Fruit fly (Drosophila melanogaster) whole organism, embryonic: ENCODE results near the gene CG14423.

ENCODE experiments used
- Blimp-1 ChIP-seq: fragments of 200-800 bp; sonication (Bioruptor generic); optimal IDR thresholded peaks from 3 replicates; lab custom pipeline; 2018; ENCODE audit warnings: missing biosample characterization, missing genetic modification characterization, mild to moderate bottlenecking, moderate library complexity, missing genetic modification reagents
- CG10147 ChIP-seq: fragments of 200-800 bp; sonication (Bioruptor generic); optimal IDR thresholded peaks from 2 replicates; lab custom pipeline; 2019; ENCODE audit warnings: missing biosample characterization, mild to moderate bottlenecking, missing genetic modification characterization, moderate library complexity
- CG11504 ChIP-seq: fragments of 200-800 bp; sonication (Bioruptor generic); optimal IDR thresholded peaks from 3 replicates; lab custom pipeline; 2019; ENCODE audit warnings: missing biosample characterization, mild to moderate bottlenecking, missing genetic modification characterization, moderate library complexity
- CG12659 ChIP-seq: fragments of 200-800 bp; sonication (Bioruptor generic); optimal IDR thresholded peaks from 3 replicates; lab custom pipeline; 2017; ENCODE audit warnings: mild to moderate bottlenecking, missing biosample characterization, missing genetic modification reagents, missing genetic modification characterization
- CG13624 ChIP-seq: fragments of 200-800 bp; sonication (Bioruptor generic); optimal IDR thresholded peaks from 2 replicates; lab custom pipeline; 2016; ENCODE audit warnings: missing biosample characterization, missing genetic modification characterization
- CG14441 ChIP-seq: fragments of 200-800 bp; sonication (Bioruptor generic); IDR thresholded peaks from 2 replicates; pipeline ENCODE4 v1.3.6; 2022; ENCODE audit warnings: missing biosample characterization, missing genetic modification characterization
- CG17359 ChIP-seq: fragments of 200-800 bp; sonication (Bioruptor generic); optimal IDR thresholded peaks from 3 replicates; lab custom pipeline; 2018; ENCODE audit warnings: missing biosample characterization, mild to moderate bottlenecking, missing genetic modification characterization, moderate library complexity
- CG17385 ChIP-seq: fragments of 200-800 bp; sonication (Bioruptor generic); optimal IDR thresholded peaks from 3 replicates; lab custom pipeline; 2018; ENCODE audit warnings: missing biosample characterization, mild to moderate bottlenecking, missing genetic modification characterization
- CG18599 ChIP-seq: fragments of 200-800 bp; sonication (Bioruptor generic); optimal IDR thresholded peaks from 3 replicates; lab custom pipeline; 2017; ENCODE audit warnings: missing biosample characterization, missing genetic modification characterization, mild to moderate bottlenecking, moderate library complexity, missing genetic modification reagents
- CG2712 ChIP-seq: fragments of 200-800 bp; optimal IDR thresholded peaks from 3 replicates; lab custom pipeline; 2019; ENCODE audit warnings: missing biosample characterization, mild to moderate bottlenecking, missing genetic modification characterization, moderate library complexity
- CG31441 ChIP-seq: fragments of 200-800 bp; sonication (Bioruptor generic); IDR thresholded peaks from 2 replicates; pipeline ENCODE4 v1.3.6; 2022; ENCODE audit warnings: missing biosample characterization, missing genetic modification characterization
- CG3281 ChIP-seq: fragments of 200-800 bp; sonication (Bioruptor generic); optimal IDR thresholded peaks from 3 replicates; lab custom pipeline; 2017; ENCODE audit warnings: missing biosample characterization, mild to moderate bottlenecking, missing genetic modification characterization
- CG7839 ChIP-seq: fragments of 200-800 bp; sonication (Bioruptor generic); optimal IDR thresholded peaks from 3 replicates; lab custom pipeline; 2018; ENCODE audit warnings: missing biosample characterization, mild to moderate bottlenecking, missing genetic modification characterization, moderate library complexity
- CG9437 ChIP-seq: fragments of 200-800 bp; sonication (Bioruptor generic); optimal IDR thresholded peaks from 2 replicates; lab custom pipeline; 2018; ENCODE audit warnings: missing biosample characterization, mild to moderate bottlenecking, missing genetic modification characterization
- CG9932 ChIP-seq: fragments of 200-800 bp; sonication (Bioruptor generic); IDR thresholded peaks from 2 replicates; pipeline ENCODE4 v1.3.6; 2022; ENCODE audit warnings: missing biosample characterization, missing genetic modification characterization
- Deaf1 ChIP-seq: fragments of 200-800 bp; optimal IDR thresholded peaks from 3 replicates; lab custom pipeline; 2019; ENCODE audit warnings: missing biosample characterization, mild to moderate bottlenecking, missing genetic modification characterization, moderate library complexity
- Dek ChIP-seq: fragments of 200-800 bp; sonication (Bioruptor generic); optimal IDR thresholded peaks from 3 replicates; lab custom pipeline; 2019; ENCODE audit warnings: missing biosample characterization, mild to moderate bottlenecking, missing genetic modification characterization, moderate library complexity
- E2f1 ChIP-seq: fragments of 200-800 bp; sonication (Bioruptor generic); IDR thresholded peaks from 2 replicates; pipeline ENCODE4 v1.3.6; 2022; ENCODE audit warnings: missing biosample characterization, missing genetic modification characterization
- H15 ChIP-seq: fragments of 200-800 bp; sonication (Bioruptor generic); IDR thresholded peaks from 3 replicates; pipeline ENCODE4 v1.3.6; 2022; ENCODE audit warnings: missing biosample characterization, missing genetic modification characterization
- H2.0 ChIP-seq: fragments of 200-800 bp; sonication (Bioruptor generic); IDR thresholded peaks from 2 replicates; pipeline ENCODE4 v1.3.6; 2022; ENCODE audit warnings: missing biosample characterization, missing genetic modification characterization
- Hr3 ChIP-seq: fragments of 200-800 bp; sonication (Bioruptor generic); optimal IDR thresholded peaks from 3 replicates; lab custom pipeline; 2016; ENCODE audit warnings: missing biosample characterization, missing genetic modification characterization
- Hr51 ChIP-seq, 2 experiments: fragments of 200-800 bp; sonication (Bioruptor generic); optimal IDR thresholded peaks; 2 replicates in 1 of 2; 3 replicates in 1 of 2; lab custom pipeline; 2016 to 2018; ENCODE audit warnings: missing biosample characterization in 2 of 2, missing genetic modification characterization in 2 of 2, mild to moderate bottlenecking in 1 of 2, moderate library complexity in 1 of 2
- Med ChIP-seq: fragments of 200-800 bp; sonication (Bioruptor generic); peaks from one replicate; lab custom pipeline; 2016; ENCODE audit warnings: missing biosample characterization, missing genetic modification characterization, mild to moderate bottlenecking, inconsistent platforms, moderate library complexity
- Nf-YB ChIP-seq: fragments of 200-800 bp; sonication (Bioruptor generic); optimal IDR thresholded peaks from 3 replicates; lab custom pipeline; 2019; ENCODE audit warnings: missing biosample characterization, mild to moderate bottlenecking, missing genetic modification characterization, moderate library complexity
- Oaz ChIP-seq: fragments of 200-800 bp; sonication (Bioruptor generic); IDR thresholded peaks from 2 replicates; pipeline ENCODE4 v1.3.6; 2022; ENCODE audit warnings: missing biosample characterization, missing genetic modification characterization
- Optix ChIP-seq: fragments of 200-800 bp; sonication (Bioruptor generic); IDR thresholded peaks from 3 replicates; pipeline ENCODE4 v1.3.6; 2022; ENCODE audit warnings: missing biosample characterization, missing genetic modification characterization
- Ptx1 ChIP-seq: fragments of 200-800 bp; sonication (Bioruptor generic); IDR thresholded peaks from 2 replicates; pipeline ENCODE4 v1.3.6; 2022; ENCODE audit warnings: missing biosample characterization, missing genetic modification characterization
- Rfx ChIP-seq: fragments of 200-800 bp; sonication (Bioruptor generic); IDR thresholded peaks from 2 replicates; pipeline ENCODE4 v1.3.6; 2022; ENCODE audit warnings: missing biosample characterization, missing genetic modification characterization
- Sox102F ChIP-seq: fragments of 200-800 bp; sonication (Bioruptor generic); optimal IDR thresholded peaks from 2 replicates; lab custom pipeline; 2018; ENCODE audit warnings: missing biosample characterization, mild to moderate bottlenecking, missing genetic modification characterization, moderate library complexity
- Tbp ChIP-seq: fragments of >200 bp; optimal IDR thresholded peaks from 2 replicates; lab custom pipeline; 2018; ENCODE audit warnings: missing biosample characterization, missing genetic modification characterization
- Xbp1 ChIP-seq: fragments of 200-800 bp; sonication (Bioruptor generic); optimal IDR thresholded peaks from 3 replicates; lab custom pipeline; 2016; ENCODE audit warnings: missing biosample characterization, mild to moderate bottlenecking, missing genetic modification characterization
- al ChIP-seq: fragments of 200-800 bp; sonication (Bioruptor generic); IDR thresholded peaks from 2 replicates; pipeline ENCODE4 v1.3.6; 2022; ENCODE audit warnings: missing biosample characterization, missing genetic modification characterization
- crc ChIP-seq: fragments of 200-800 bp; sonication (Bioruptor generic); optimal IDR thresholded peaks from 2 replicates; lab custom pipeline; 2016; ENCODE audit warnings: missing biosample characterization, missing genetic modification characterization
- gem ChIP-seq: fragments of 200-800 bp; sonication (Bioruptor generic); optimal IDR thresholded peaks from 2 replicates; lab custom pipeline; 2019; ENCODE audit warnings: missing biosample characterization, mild to moderate bottlenecking, missing genetic modification characterization, moderate library complexity
- grau ChIP-seq: fragments of 200-800 bp; optimal IDR thresholded peaks from 3 replicates; lab custom pipeline; 2019; ENCODE audit warnings: missing biosample characterization, mild to moderate bottlenecking, missing genetic modification characterization, moderate library complexity
- her ChIP-seq: fragments of 200-800 bp; sonication (Bioruptor generic); optimal IDR thresholded peaks from 2 replicates; lab custom pipeline; 2016; ENCODE audit warnings: missing biosample characterization, missing genetic modification characterization
- lmd ChIP-seq: fragments of 200-800 bp; sonication (Bioruptor generic); IDR thresholded peaks from 2 replicates; pipeline ENCODE4 v1.3.6; 2022; ENCODE audit warnings: missing biosample characterization, missing genetic modification characterization
- nau ChIP-seq: fragments of 200-800 bp; sonication (Bioruptor generic); optimal IDR thresholded peaks from 3 replicates; lab custom pipeline; 2017; ENCODE audit warnings: missing biosample characterization, mild to moderate bottlenecking, missing genetic modification characterization, missing genetic modification reagents
- nmo ChIP-seq: fragments of 200-800 bp; sonication (Bioruptor generic); optimal IDR thresholded peaks from 2 replicates; lab custom pipeline; 2018; ENCODE audit warnings: missing biosample characterization, mild to moderate bottlenecking, missing genetic modification characterization, moderate library complexity
- sd ChIP-seq: fragments of 200-800 bp; sonication (Bioruptor generic); optimal IDR thresholded peaks from 3 replicates; lab custom pipeline; 2018; ENCODE audit warnings: missing biosample characterization, mild to moderate bottlenecking, missing genetic modification characterization, moderate library complexity
- sens ChIP-seq: fragments of 200-800 bp; sonication (Bioruptor generic); peaks from one replicate; lab custom pipeline; 2016; ENCODE audit warnings: missing biosample characterization, missing genetic modification characterization
- sqz ChIP-seq: fragments of 200-800 bp; sonication (Bioruptor generic); optimal IDR thresholded peaks from 3 replicates; lab custom pipeline; 2018; ENCODE audit warnings: missing biosample characterization, mild to moderate bottlenecking, missing genetic modification characterization
- sr ChIP-seq: fragments of 200-800 bp; sonication (Bioruptor generic); IDR thresholded peaks from 3 replicates; pipeline ENCODE4 v1.3.6; 2022; ENCODE audit warnings: missing biosample characterization, missing genetic modification characterization
- tgo ChIP-seq: fragments of 200-800 bp; sonication (Bioruptor generic); IDR thresholded peaks from 3 replicates; pipeline ENCODE4 v1.3.6; 2022; ENCODE audit warnings: missing biosample characterization, missing genetic modification characterization
- tin ChIP-seq: fragments of 200-800 bp; sonication (Bioruptor generic); optimal IDR thresholded peaks from 3 replicates; lab custom pipeline; 2016; ENCODE audit warnings: missing biosample characterization, missing genetic modification characterization
- unpg ChIP-seq: fragments of 200-800 bp; sonication (Bioruptor generic); optimal IDR thresholded peaks from 3 replicates; lab custom pipeline; 2018; ENCODE audit warnings: missing biosample characterization, mild to moderate bottlenecking, missing genetic modification characterization, moderate library complexity

CG14423 gene

dm6 chrX:2990952-2991351, 45.7 kb downstream of the CG14423 start:
- TF ChIP-seq grau (tag; lab: Kevin White, UChicago), result no peak
- TF ChIP-seq sqz (GFP tag; lab: Kevin White, UChicago), result peak; percentile 49
- TF ChIP-seq Blimp-1 (GFP tag; lab: Kevin White, UChicago), result peak; percentile 92
- TF ChIP-seq crc (GFP tag; lab: Kevin White, UChicago), result no peak

- no peak for TF ChIP-seq Optix (GFP tag; lab: Robert Waterston, UW)
- peak; percentile 41 for TF ChIP-seq nmo (GFP tag; lab: Kevin White, UChicago)
- TF ChIP-seq Med (GFP tag; lab: Kevin White, UChicago), result peak; percentile 72
- peak; percentile 55 for TF ChIP-seq CG11504 (tag; lab: Kevin White, UChicago)
- TF ChIP-seq Ptx1 (GFP tag; lab: Robert Waterston, UW), result peak; percentile 63
- TF ChIP-seq sr (GFP tag; lab: Robert Waterston, UW), result peak; percentile 82; the same call in 2 of the 3 replicates
- no peak for TF ChIP-seq H15
- peak; percentile 39 for TF ChIP-seq Deaf1 (tag; lab: Kevin White, UChicago)
- no peak for TF ChIP-seq Tbp (GFP tag; lab: Kevin White, UChicago)
- TF ChIP-seq tgo (GFP tag; lab: Robert Waterston, UW), result peak; percentile 43; the same call in 2 of the 3 replicates
- 0 out of 2 replicates have a peak, but pooled peaks have one; percentile 15 for TF ChIP-seq Oaz (GFP tag; lab: Robert Waterston, UW)
- TF ChIP-seq sens (GFP tag; lab: Kevin White, UChicago), result peak; percentile 75
- TF ChIP-seq CG2712 (tag; lab: Kevin White, UChicago), result peak; percentile 29
- peak; percentile 69 for TF ChIP-seq sd (tag; lab: Kevin White, UChicago)
- peak; percentile 37 for TF ChIP-seq sqz (GFP tag; lab: Kevin White, UChicago)
- TF ChIP-seq gem, result peak; percentile 60
- TF ChIP-seq her (GFP tag; lab: Kevin White, UChicago), result no peak
- TF ChIP-seq CG31441, result 0 out of 2 replicates have a peak, but pooled peaks have one; percentile 25
- peak; percentile 60 for TF ChIP-seq CG9932 (GFP tag; lab: Robert Waterston, UW)
- peak; percentile 2 for TF ChIP-seq CG3281 (GFP tag; lab: Kevin White, UChicago)
- TF ChIP-seq al (GFP tag; lab: Robert Waterston, UW), result 0 out of 2 replicates have a peak, but pooled peaks have one; percentile 12
- TF ChIP-seq tin (GFP tag; lab: Kevin White, UChicago), result no peak
- peak; percentile 20 for TF ChIP-seq CG13624
- TF ChIP-seq E2f1 (GFP tag; lab: Robert Waterston, UW), result peak; percentile 20; the same call in 1 of the 2 replicates
- peak; percentile 36 for TF ChIP-seq unpg
- TF ChIP-seq lmd (GFP tag; lab: Robert Waterston, UW), result peak; percentile 46; the same call in 1 of the 2 replicates
- peak; percentile 50 for TF ChIP-seq CG7839 (tag; lab: Kevin White, UChicago)
- peak; percentile 30; the same call in 1 of the 2 replicates for TF ChIP-seq Rfx (GFP tag; lab: Robert Waterston, UW)
- no peak for TF ChIP-seq CG10147
- TF ChIP-seq CG9437 (GFP tag; lab: Kevin White, UChicago), result peak; percentile 10
- TF ChIP-seq CG18599 (GFP tag; lab: Kevin White, UChicago), result no peak
- peak; percentile 12 for TF ChIP-seq CG12659
- TF ChIP-seq CG14441 (GFP tag; lab: Robert Waterston, UW), result peak; percentile 24; the same call in 1 of the 2 replicates
- TF ChIP-seq nau (GFP tag; lab: Kevin White, UChicago), result peak; percentile 3
- peak in 1 of 2 experiments; percentile 72 for TF ChIP-seq Hr51 (GFP tag; optimal IDR thresholded peaks at IDR 0.05; lab: Kevin White, UChicago)
- TF ChIP-seq CG17385 (GFP tag; lab: Kevin White, UChicago), result peak; percentile 4
- peak; percentile 3 for TF ChIP-seq CG17359 (tag; lab: Kevin White, UChicago)
- TF ChIP-seq Hr3 (GFP tag; lab: Kevin White, UChicago), result no peak
- 0 out of 2 replicates have a peak, but pooled peaks have one; percentile 20 for TF ChIP-seq H2.0 (GFP tag; lab: Robert Waterston, UW)
- peak; percentile 10 for TF ChIP-seq Dek (tag; lab: Kevin White, UChicago)
- TF ChIP-seq Xbp1 (GFP tag; lab: Kevin White, UChicago), result peak; percentile 23
- TF ChIP-seq Blimp-1 (GFP tag; lab: Kevin White, UChicago), result no peak
- TF ChIP-seq Nf-YB, result no peak
- peak; percentile 42 for TF ChIP-seq grau (tag; lab: Kevin White, UChicago)
- TF ChIP-seq Sox102F (GFP tag; lab: Kevin White, UChicago), result peak; percentile 62
These were observed 48.0 kb downstream of the CG14423 start for dm6 chrX:2993098-2993773.
